Comparison of ENCODE assay signal across 5 fruit fly cellular contexts in the genomic region with DNA sequence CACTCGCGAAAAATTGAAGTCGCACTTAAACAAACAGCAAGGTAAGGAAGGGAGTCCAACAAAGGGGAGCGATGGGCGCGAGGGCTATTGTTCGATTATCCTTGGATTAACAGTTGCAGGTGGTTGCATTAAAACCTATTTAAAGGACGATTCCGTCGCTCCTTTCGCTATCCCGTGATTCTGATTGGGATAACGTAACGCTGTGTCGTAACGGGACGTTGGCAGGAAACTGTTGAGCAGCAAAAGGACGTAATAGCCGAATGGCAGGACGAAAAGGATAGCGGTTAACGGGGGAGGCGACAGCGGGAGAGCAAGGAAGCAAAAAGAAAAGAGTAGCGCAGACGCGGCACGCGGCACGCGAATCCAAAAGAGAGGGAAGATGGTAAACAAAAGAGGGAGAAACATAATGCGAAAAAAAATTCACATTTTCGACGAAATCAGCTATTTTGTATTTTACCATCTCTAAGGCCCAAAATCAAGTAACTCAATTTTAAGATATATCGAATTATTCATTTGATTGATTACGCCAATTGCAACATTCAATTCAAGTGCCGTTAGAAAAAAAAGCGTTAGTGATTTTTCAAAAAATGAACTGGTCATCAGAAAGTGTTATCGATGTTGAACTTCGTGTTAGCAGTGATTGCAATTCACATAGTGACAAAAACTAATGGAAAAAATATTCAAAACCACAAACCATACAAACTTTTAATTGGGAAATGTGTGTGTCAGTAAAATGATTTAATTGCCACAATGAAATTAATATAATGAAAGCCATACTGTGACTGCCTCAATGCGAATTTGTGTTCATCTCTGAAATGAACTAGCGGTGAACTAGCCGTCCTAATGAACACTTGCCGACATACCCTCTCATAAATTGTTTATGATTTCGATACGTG.
TF ChIP-seq lines count a peak whose summit lies in the region.

A gene (minus strand): TSS at position 204 of the 896 bp plus-strand sequence.
A gene (plus strand): TSS at position 847 of the 896 bp plus-strand sequence.

TF ChIP-seq in whole organism, adult, 20 proteins besides CTCF, POLR2A, EP300 and RAD21 (continued from another document):
- TF ChIP-seq CG7101 (tag; optimal IDR thresholded peaks at IDR 0.05; lab: Kevin White, UChicago) = peak; percentile 73
- peak; percentile 69 for TF ChIP-seq Mnt (GFP tag; optimal IDR thresholded peaks at IDR 0.05; lab: Kevin White, UChicago)
- no peak for TF ChIP-seq cnc (optimal IDR thresholded peaks at IDR 0.05; lab: Kevin White, UChicago)
- TF ChIP-seq Clk (GFP tag; optimal IDR thresholded peaks at IDR 0.05; lab: Kevin White, UChicago) = peak; percentile 19

TF ChIP-seq in whole organism, embryonic, 481 proteins besides CTCF, POLR2A, EP300 and RAD21 (continued from another document and continues in another):
- TF ChIP-seq BEAF-32 (GFP tag; optimal IDR thresholded peaks at IDR 0.05; lab: Kevin White, UChicago) (peak; percentile 85), CG11093 (GFP tag; IDR thresholded peaks at IDR 0.05; lab: Robert Waterston, UW) (peak; percentile 80), chn (GFP tag; optimal IDR thresholded peaks at IDR 0.05; lab: Kevin White, UChicago) (peak; percentile 83), slbo (GFP tag; IDR thresholded peaks at IDR 0.05; lab: Robert Waterston, UW) (peak; percentile 90), CG15479 (GFP tag; optimal IDR thresholded peaks at IDR 0.05; lab: Kevin White, UChicago) (peak; percentile 80), cato (GFP tag; optimal IDR thresholded peaks at IDR 0.05; lab: Kevin White, UChicago; ENCODE audit: borderline replicate concordance) (peak; percentile 62), tll (GFP tag; optimal IDR thresholded peaks at IDR 0.05; lab: Kevin White, UChicago) (peak in 1 of 2 experiments; percentile 42), onecut (GFP tag; IDR thresholded peaks at IDR 0.05; lab: Robert Waterston, UW) (peak; percentile 24; the same call in 1 of the 2 replicates), disco-r (GFP tag; optimal IDR thresholded peaks at IDR 0.05; lab: Kevin White, UChicago) (peak; percentile 31), Xrp1 (GFP tag; IDR thresholded peaks at IDR 0.05; lab: Robert Waterston, UW) (peak; percentile 93), ems (GFP tag; optimal IDR thresholded peaks at IDR 0.05; lab: Kevin White, UChicago) (peak; percentile 83), otp (GFP tag; IDR thresholded peaks at IDR 0.05; lab: Robert Waterston, UW) (peak; percentile 82), CG8281 (tag; optimal IDR thresholded peaks at IDR 0.05; lab: Kevin White, UChicago) (no peak), CG17568 (GFP tag; optimal IDR thresholded peaks at IDR 0.05; lab: Kevin White, UChicago) (no peak), Chrac-16 (GFP tag; optimal IDR thresholded peaks at IDR 0.05; lab: Kevin White, UChicago) (peak; percentile 84), az2 (GFP tag; optimal IDR thresholded peaks at IDR 0.05; lab: Kevin White, UChicago) (peak; percentile 68), CG9797 (GFP tag; optimal IDR thresholded peaks at IDR 0.05; lab: Kevin White, UChicago) (peak; percentile 45), dmrt11E (tag; optimal IDR thresholded peaks at IDR 0.05; lab: Kevin White, UChicago) (peak; percentile 64), Doc2 (GFP tag; IDR thresholded peaks at IDR 0.05; lab: Robert Waterston, UW) (0 out of 2 replicates have a peak, but pooled peaks have one; percentile 9), wek (GFP tag; optimal IDR thresholded peaks at IDR 0.05; lab: Kevin White, UChicago) (no peak), dan (GFP tag; IDR thresholded peaks at IDR 0.05; lab: Robert Waterston, UW) (peak; percentile 30; the same call in 1 of the 2 replicates), CG30020 (tag; optimal IDR thresholded peaks at IDR 0.05; lab: Kevin White, UChicago) (peak; percentile 52), CG17802 (tag; optimal IDR thresholded peaks at IDR 0.05; lab: Kevin White, UChicago) (no peak), Poxn (GFP tag; IDR thresholded peaks at IDR 0.05; lab: Robert Waterston, UW) (peak; percentile 53; the same call in 1 of the 2 replicates), al (GFP tag; IDR thresholded peaks at IDR 0.05; lab: Robert Waterston, UW) (peak; percentile 85), Tbp (GFP tag; optimal IDR thresholded peaks at IDR 0.05; lab: Kevin White, UChicago) (no peak), nerfin-2 (GFP tag; IDR thresholded peaks at IDR 0.05; lab: Robert Waterston, UW; ENCODE audit: partially characterized antibody) (0 out of 2 replicates have a peak, but pooled peaks have one; percentile 34)

TF ChIP-seq in whole organism, prepupa, 60 proteins besides CTCF, POLR2A, EP300 and RAD21 (continued from another document and continues in another):
- no peak for TF ChIP-seq dsx (GFP tag; optimal IDR thresholded peaks at IDR 0.05; lab: Kevin White, UChicago; ENCODE audit: poor library complexity, severe bottlenecking)
- TF ChIP-seq cyc (GFP tag; optimal IDR thresholded peaks at IDR 0.05; lab: Kevin White, UChicago) = peak; percentile 79
- TF ChIP-seq CG10631 (GFP tag; optimal IDR thresholded peaks at IDR 0.05; lab: Kevin White, UChicago) = peak; percentile 76
- peak; percentile 60 for TF ChIP-seq Smox (GFP tag; optimal IDR thresholded peaks at IDR 0.05; lab: Kevin White, UChicago)
- TF ChIP-seq Hr39 (GFP tag; optimal IDR thresholded peaks at IDR 0.05; lab: Kevin White, UChicago) = peak; percentile 87
- no peak for TF ChIP-seq fkh (GFP tag; optimal IDR thresholded peaks at IDR 0.05; lab: Kevin White, UChicago)
- TF ChIP-seq CG6808 (GFP tag; optimal IDR thresholded peaks at IDR 0.05; lab: Kevin White, UChicago) = no peak
- peak; percentile 70 for TF ChIP-seq svp (GFP tag; lab: Kevin White, UChicago)
- TF ChIP-seq topi (GFP tag; optimal IDR thresholded peaks at IDR 0.05; lab: Kevin White, UChicago) = peak; percentile 76
- no peak for TF ChIP-seq CG4318 (GFP tag; optimal IDR thresholded peaks at IDR 0.05; lab: Kevin White, UChicago)
- TF ChIP-seq CG32006 (GFP tag; optimal IDR thresholded peaks at IDR 0.05; lab: Kevin White, UChicago) = no peak
- TF ChIP-seq Gug (GFP tag; IDR thresholded peaks at IDR 0.05; lab: Robert Waterston, UW) = peak; percentile 69
- TF ChIP-seq CG11762 (GFP tag; optimal IDR thresholded peaks at IDR 0.05; lab: Kevin White, UChicago; ENCODE audit: insufficient read depth) = peak; percentile 17
- TF ChIP-seq CG11294 (GFP tag; IDR thresholded peaks at IDR 0.05; lab: Robert Waterston, UW) = peak; percentile 28; the same call in 1 of the 2 replicates
- peak; percentile 86 for TF ChIP-seq CG31627 (GFP tag; optimal IDR thresholded peaks at IDR 0.05; lab: Kevin White, UChicago)
- TF ChIP-seq fd59A (GFP tag; optimal IDR thresholded peaks at IDR 0.05; lab: Kevin White, UChicago) = peak; percentile 19
- peak; percentile 60 for TF ChIP-seq CG3032 (tag; optimal IDR thresholded peaks at IDR 0.05; lab: Kevin White, UChicago)
- TF ChIP-seq Sox15 (GFP tag; optimal IDR thresholded peaks at IDR 0.05; lab: Kevin White, UChicago) = peak; percentile 58
- no peak for TF ChIP-seq CG7368 (GFP tag; optimal IDR thresholded peaks at IDR 0.05; lab: Kevin White, UChicago)
- peak in 1 of 2 experiments; percentile 65 for TF ChIP-seq salr (GFP tag; optimal IDR thresholded peaks at IDR 0.05; lab: Kevin White, UChicago)
- no peak for TF ChIP-seq net (GFP tag; optimal IDR thresholded peaks at IDR 0.05; lab: Kevin White, UChicago)
- TF ChIP-seq esn (GFP tag; optimal IDR thresholded peaks at IDR 0.05; lab: Kevin White, UChicago) = peak; percentile 77
- peak; percentile 55 for TF ChIP-seq Lpt (GFP tag; optimal IDR thresholded peaks at IDR 0.05; lab: Kevin White, UChicago)
- peak; percentile 59 for TF ChIP-seq CG8319 (GFP tag; optimal IDR thresholded peaks at IDR 0.05; lab: Kevin White, UChicago)
- peak; percentile 75 for TF ChIP-seq Met (GFP tag; optimal IDR thresholded peaks at IDR 0.05; lab: Kevin White, UChicago)
- TF ChIP-seq Hr4 (GFP tag; optimal IDR thresholded peaks at IDR 0.05; lab: Kevin White, UChicago) = peak; percentile 74
- peak; percentile 80 for TF ChIP-seq Ets21C (GFP tag; optimal IDR thresholded peaks at IDR 0.05; lab: Kevin White, UChicago)
- peak; percentile 50 for TF ChIP-seq achi (GFP tag; optimal IDR thresholded peaks at IDR 0.05; lab: Kevin White, UChicago)
- peak; percentile 76 for TF ChIP-seq Sox14 (GFP tag; optimal IDR thresholded peaks at IDR 0.05; lab: Kevin White, UChicago)

TF ChIP-seq in whole organism, pupa, 21 proteins besides CTCF, POLR2A, EP300 and RAD21 (continued from another document):
- TF ChIP-seq fd96Ca (GFP tag; IDR thresholded peaks at IDR 0.05; lab: Robert Waterston, UW) (peak; percentile 85), CG12605 (GFP tag; IDR thresholded peaks at IDR 0.05; lab: Robert Waterston, UW) (no peak), CG14655 (GFP tag; optimal IDR thresholded peaks at IDR 0.05; lab: Kevin White, UChicago) (no peak)

TF ChIP-seq in whole organism, wandering third instar larva, 38 proteins besides CTCF, POLR2A, EP300 and RAD21 (continued from another document):
- TF ChIP-seq Jra (GFP tag; optimal IDR thresholded peaks at IDR 0.05; lab: Kevin White, UChicago) (peak; percentile 82), rgr (GFP tag; optimal IDR thresholded peaks at IDR 0.05; lab: Kevin White, UChicago) (peak; percentile 83), fru (GFP tag; optimal IDR thresholded peaks at IDR 0.05; lab: Kevin White, UChicago) (peak; percentile 71), Rel (GFP tag; optimal IDR thresholded peaks at IDR 0.05; lab: Kevin White, UChicago) (no peak), Rel (tag; optimal IDR thresholded peaks at IDR 0.05; lab: Kevin White, UChicago) (no peak), HLH106 (tag; optimal IDR thresholded peaks at IDR 0.05; lab: Kevin White, UChicago) (peak; percentile 79), OdsH (GFP tag; optimal IDR thresholded peaks at IDR 0.05; lab: Kevin White, UChicago) (peak; percentile 59), Abd-B (GFP tag; optimal IDR thresholded peaks at IDR 0.05; lab: Kevin White, UChicago) (no peak), Dfd (GFP tag; optimal IDR thresholded peaks at IDR 0.05; lab: Kevin White, UChicago) (no peak), Sp1 (GFP tag; optimal IDR thresholded peaks at IDR 0.05; lab: Kevin White, UChicago) (peak; percentile 54), brk (GFP tag; optimal IDR thresholded peaks at IDR 0.05; lab: Kevin White, UChicago) (peak; percentile 41), CrebA (GFP tag; optimal IDR thresholded peaks at IDR 0.05; lab: Kevin White, UChicago; ENCODE audit: borderline replicate concordance) (no peak), jim (GFP tag; optimal IDR thresholded peaks at IDR 0.05; lab: Kevin White, UChicago) (no peak), sage (GFP tag; optimal IDR thresholded peaks at IDR 0.05; lab: Kevin White, UChicago) (no peak), usp (GFP tag; optimal IDR thresholded peaks at IDR 0.05; lab: Kevin White, UChicago) (no peak), sv (GFP tag; optimal IDR thresholded peaks at IDR 0.05; lab: Kevin White, UChicago) (peak; percentile 78), ey (GFP tag; optimal IDR thresholded peaks at IDR 0.05; lab: Kevin White, UChicago) (peak; percentile 81), Mio (GFP tag; optimal IDR thresholded peaks at IDR 0.05; lab: Kevin White, UChicago) (no peak), Vsx2 (GFP tag; optimal IDR thresholded peaks at IDR 0.05; lab: Kevin White, UChicago; ENCODE audit: partially characterized antibody) (no peak), Hr78 (GFP tag; optimal IDR thresholded peaks at IDR 0.05; lab: Kevin White, UChicago) (no peak), pan (optimal IDR thresholded peaks at IDR 0.05; lab: Kevin White, UChicago) (no peak)
